Worm (Caenorhabditis elegans): ENCODE results near the gene F10D2.16.

The F10D2.16 gene

DNA sequence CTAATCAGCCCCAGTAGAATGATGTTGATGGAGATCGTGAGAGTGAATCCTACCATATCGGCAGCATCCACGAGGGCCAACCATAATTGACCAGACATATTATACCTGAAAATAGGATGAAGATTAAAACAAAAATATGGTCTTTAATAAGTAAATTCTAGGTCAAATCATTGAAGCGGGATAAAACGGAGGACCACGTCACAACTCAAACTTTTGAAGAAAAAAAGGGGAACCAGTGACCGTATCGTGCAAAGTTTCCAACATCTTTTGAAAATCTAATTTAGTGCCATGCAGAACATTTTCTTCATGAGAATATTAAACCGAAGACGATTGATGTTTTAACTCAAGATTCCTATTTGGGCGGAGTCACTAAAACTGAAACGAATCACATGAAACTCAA, 4.3 kb downstream of the F10D2.16 start, which contains the start of gene str-112:
Gene str-112, minus strand, starts transcription at position 101 of the 400 bp plus-strand sequence.
- TF ChIP-seq aly-1 (tag; optimal IDR thresholded peaks at IDR 0.05) (no peak), pes-1 (GFP tag; IDR thresholded peaks at IDR 0.05) (no peak), flt-1 (GFP tag; IDR thresholded peaks at IDR 0.05) (no peak), ets-7 (tag; optimal IDR thresholded peaks at IDR 0.05) (no peak), ama-1 (optimal IDR thresholded peaks at IDR 0.05) (no peak), hmbx-1 (tag; optimal IDR thresholded peaks at IDR 0.05) (no peak), tbx-11 (GFP tag; IDR thresholded peaks at IDR 0.05) (no peak), hnd-1 (tag; optimal IDR thresholded peaks at IDR 0.05) (no peak), tbx-37 (GFP tag; conservative IDR thresholded peaks at IDR 0.05) (no peak), scrt-1 (GFP tag; IDR thresholded peaks at IDR 0.05) (no peak)

DNA sequence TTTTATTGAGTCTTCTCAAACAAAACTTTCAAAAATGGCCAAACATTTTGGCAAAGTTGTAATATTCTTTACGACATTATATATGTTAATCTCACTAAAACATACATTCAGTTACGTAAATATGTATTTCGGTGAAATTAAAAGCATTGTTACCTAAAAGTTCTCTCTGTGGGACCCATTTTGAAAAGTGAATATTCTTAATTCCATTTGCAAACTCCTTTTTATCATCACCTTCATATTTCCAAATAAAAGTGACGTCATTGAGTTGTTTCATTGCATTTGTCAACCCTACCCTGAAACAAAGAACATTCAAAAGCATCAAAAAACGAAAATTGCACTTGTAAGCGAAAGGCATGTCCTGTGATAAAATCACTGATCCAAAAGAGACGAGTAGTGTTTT, 6.3 kb downstream of the F10D2.16 start:
- no peak for TF ChIP-seq scrt-1 (GFP tag; IDR thresholded peaks at IDR 0.05)
- TF ChIP-seq ets-7 (tag; optimal IDR thresholded peaks at IDR 0.05): no peak
- no peak for TF ChIP-seq B0310.2 (tag; optimal IDR thresholded peaks at IDR 0.05)
- TF ChIP-seq sea-1 (GFP tag; conservative IDR thresholded peaks at IDR 0.05): no peak
- no peak for TF ChIP-seq hnd-1 (tag; optimal IDR thresholded peaks at IDR 0.05)
- no peak for TF ChIP-seq hmg-4 (GFP tag; optimal IDR thresholded peaks at IDR 0.05)
- TF ChIP-seq ceh-36 (tag; optimal IDR thresholded peaks at IDR 0.05): no peak
- no peak for TF ChIP-seq ama-1 (optimal IDR thresholded peaks at IDR 0.05)
- TF ChIP-seq tbx-37 (GFP tag; conservative IDR thresholded peaks at IDR 0.05): no peak
- no peak for TF ChIP-seq hmbx-1 (tag; optimal IDR thresholded peaks at IDR 0.05)
- TF ChIP-seq tra-4 (tag; optimal IDR thresholded peaks at IDR 0.05): no peak
- TF ChIP-seq F13C5.2 (tag; optimal IDR thresholded peaks at IDR 0.05): no peak
- no peak for TF ChIP-seq tbx-11 (GFP tag; IDR thresholded peaks at IDR 0.05)
- no peak for TF ChIP-seq ceh-13 (GFP tag; optimal IDR thresholded peaks at IDR 0.05)
- TF ChIP-seq flt-1 (GFP tag; IDR thresholded peaks at IDR 0.05): no peak
- TF ChIP-seq aly-1 (tag; optimal IDR thresholded peaks at IDR 0.05): no peak

DNA sequence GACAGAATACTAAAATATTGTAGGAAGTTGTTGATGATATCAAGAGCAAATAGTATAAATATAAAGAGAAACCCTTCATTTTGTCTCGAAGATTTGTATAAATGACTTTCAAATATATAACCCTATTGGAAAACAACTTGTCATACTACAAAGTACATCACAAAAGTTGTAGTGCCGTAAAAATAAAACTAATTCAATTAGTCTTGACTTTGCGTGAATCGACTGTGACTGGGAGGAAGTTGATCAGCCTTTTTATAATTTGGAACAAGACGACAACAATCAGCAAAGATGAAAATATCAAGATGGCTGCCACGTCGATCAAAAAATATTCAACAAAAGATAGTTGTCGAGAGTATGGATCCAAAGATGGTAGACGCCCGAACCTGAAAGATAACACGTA, 7.8 kb downstream of the F10D2.16 start, which contains the start of gene ugt-40:
Gene ugt-40, minus strand, starts transcription at position 101 of the 400 bp plus-strand sequence.
- TF ChIP-seq aly-1 (tag; optimal IDR thresholded peaks at IDR 0.05) (no peak), tra-4 (tag; optimal IDR thresholded peaks at IDR 0.05) (no peak), ceh-36 (tag; optimal IDR thresholded peaks at IDR 0.05) (no peak), hmbx-1 (tag; optimal IDR thresholded peaks at IDR 0.05) (no peak), scrt-1 (GFP tag; IDR thresholded peaks at IDR 0.05) (no peak), ama-1 (optimal IDR thresholded peaks at IDR 0.05) (no peak), B0310.2 (tag; optimal IDR thresholded peaks at IDR 0.05) (no peak), hnd-1 (tag; optimal IDR thresholded peaks at IDR 0.05) (no peak), flt-1 (GFP tag; IDR thresholded peaks at IDR 0.05) (no peak), pes-1 (GFP tag; IDR thresholded peaks at IDR 0.05) (no peak), ets-7 (tag; optimal IDR thresholded peaks at IDR 0.05) (no peak), tbx-37 (GFP tag; conservative IDR thresholded peaks at IDR 0.05) (no peak), hmg-4 (GFP tag; optimal IDR thresholded peaks at IDR 0.05) (no peak), F13C5.2 (tag; optimal IDR thresholded peaks at IDR 0.05) (no peak), ceh-13 (GFP tag; optimal IDR thresholded peaks at IDR 0.05) (no peak), tbx-11 (GFP tag; IDR thresholded peaks at IDR 0.05) (no peak), sea-1 (GFP tag; conservative IDR thresholded peaks at IDR 0.05) (no peak)

DNA sequence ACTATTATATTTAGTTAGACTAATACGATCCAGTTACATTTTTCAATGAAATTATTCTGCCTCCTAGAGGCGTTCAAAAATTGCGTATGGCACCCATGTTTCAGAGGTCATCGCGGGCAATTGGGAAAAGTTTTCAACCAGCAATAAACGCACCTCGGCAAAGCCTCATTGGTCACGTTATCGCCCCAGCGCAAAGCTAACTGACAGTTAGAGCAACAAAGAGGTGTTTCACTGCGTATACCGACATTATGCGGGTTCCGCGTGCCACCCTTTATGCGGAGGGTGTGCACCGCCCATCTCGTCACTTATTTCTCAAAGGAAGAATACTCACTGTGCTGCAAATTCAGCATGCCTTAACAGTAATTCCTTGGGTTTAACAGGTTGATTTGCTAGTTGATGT, 8.6 kb downstream of the F10D2.16 start:
- no peak for TF ChIP-seq tra-4 (tag; optimal IDR thresholded peaks at IDR 0.05)
- 0 out of 2 replicates have a peak, but pooled peaks have one; percentile 29 for TF ChIP-seq tbx-11 (GFP tag; IDR thresholded peaks at IDR 0.05)
- TF ChIP-seq pes-1 (GFP tag; IDR thresholded peaks at IDR 0.05): no peak
- 0 out of 2 replicates have a peak, but pooled peaks have one; percentile 37 for TF ChIP-seq sea-1 (GFP tag; conservative IDR thresholded peaks at IDR 0.05)
- no peak for TF ChIP-seq tbx-37 (GFP tag; conservative IDR thresholded peaks at IDR 0.05)

DNA sequence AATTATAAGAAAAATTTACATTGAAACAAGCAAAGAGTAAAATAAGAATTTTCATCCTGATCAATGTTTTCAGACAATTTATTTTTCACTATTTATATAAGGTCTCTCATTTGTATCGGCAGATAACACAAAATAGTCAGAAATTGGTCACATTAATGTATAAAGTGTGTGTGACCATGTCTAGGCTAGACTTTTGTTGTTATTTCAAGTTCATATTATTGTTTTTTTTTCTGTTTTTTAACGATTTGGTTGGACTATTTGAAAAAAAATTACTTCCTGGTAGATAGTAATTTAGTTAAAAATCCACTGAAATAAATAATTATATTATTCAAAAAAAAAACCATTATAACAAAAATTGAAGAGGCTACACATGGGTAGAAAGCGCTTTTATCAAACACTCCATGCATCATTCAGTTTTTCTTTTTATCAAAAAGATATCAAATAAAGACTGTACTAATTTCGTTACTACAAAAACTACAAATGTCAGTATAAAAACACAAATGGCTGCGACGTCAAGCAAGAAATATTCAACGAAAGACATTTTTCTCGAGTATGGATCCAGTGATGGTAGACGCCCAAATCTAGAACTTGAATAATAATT, 11.3 kb downstream of the F10D2.16 start, which contains the start of gene ugt-37:
Gene ugt-37, minus strand, starts transcription at position 69 of the 601 bp plus-strand sequence.
- TF ChIP-seq scrt-1 (GFP tag; IDR thresholded peaks at IDR 0.05) (no peak), flt-1 (GFP tag; IDR thresholded peaks at IDR 0.05) (no peak), hmbx-1 (tag; optimal IDR thresholded peaks at IDR 0.05) (no peak), tbx-11 (GFP tag; IDR thresholded peaks at IDR 0.05) (no peak), B0310.2 (tag; optimal IDR thresholded peaks at IDR 0.05) (no peak), tbx-37 (GFP tag; conservative IDR thresholded peaks at IDR 0.05) (no peak), ceh-13 (GFP tag; optimal IDR thresholded peaks at IDR 0.05) (no peak), ceh-36 (tag; optimal IDR thresholded peaks at IDR 0.05) (no peak), tra-4 (tag; optimal IDR thresholded peaks at IDR 0.05) (no peak)

DNA sequence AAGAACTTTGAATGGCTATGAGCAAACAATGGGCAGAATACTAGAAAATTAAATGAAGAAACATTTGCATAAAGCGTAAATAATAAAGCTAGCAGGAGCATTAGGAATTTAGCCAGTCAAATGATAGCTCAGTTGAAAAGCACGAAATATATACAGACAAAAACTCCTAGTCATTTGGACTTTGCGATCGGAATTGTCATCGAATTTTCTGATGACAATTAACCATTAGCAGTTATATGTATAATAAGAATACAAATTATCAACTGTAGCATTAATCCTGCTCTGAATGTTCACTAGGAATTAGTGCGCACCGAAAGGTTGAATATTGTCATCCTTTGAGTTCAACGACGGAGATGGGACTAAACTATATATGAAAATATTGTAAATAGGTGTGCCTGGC, 13.3 kb downstream of the F10D2.16 start, which contains the start of gene ugt-38:
Gene ugt-38, minus strand, starts transcription at position 101 of the 400 bp plus-strand sequence.
- TF ChIP-seq pes-1 (GFP tag; IDR thresholded peaks at IDR 0.05): no peak
- no peak for TF ChIP-seq aly-1 (tag; optimal IDR thresholded peaks at IDR 0.05)
- TF ChIP-seq sea-1 (GFP tag; conservative IDR thresholded peaks at IDR 0.05): no peak
- TF ChIP-seq ceh-36 (tag; optimal IDR thresholded peaks at IDR 0.05): no peak
- no peak for TF ChIP-seq F13C5.2 (tag; optimal IDR thresholded peaks at IDR 0.05)
- no peak for TF ChIP-seq tbx-11 (GFP tag; IDR thresholded peaks at IDR 0.05)
- TF ChIP-seq flt-1 (GFP tag; IDR thresholded peaks at IDR 0.05): no peak
- TF ChIP-seq tra-4 (tag; optimal IDR thresholded peaks at IDR 0.05): no peak
- no peak for TF ChIP-seq ceh-13 (GFP tag; optimal IDR thresholded peaks at IDR 0.05)
- no peak for TF ChIP-seq tbx-37 (GFP tag; conservative IDR thresholded peaks at IDR 0.05)
- no peak for TF ChIP-seq hmbx-1 (tag; optimal IDR thresholded peaks at IDR 0.05)
- TF ChIP-seq scrt-1 (GFP tag; IDR thresholded peaks at IDR 0.05): no peak
- no peak for TF ChIP-seq ama-1 (optimal IDR thresholded peaks at IDR 0.05)
- TF ChIP-seq hnd-1 (tag; optimal IDR thresholded peaks at IDR 0.05): no peak
- TF ChIP-seq B0310.2 (tag; optimal IDR thresholded peaks at IDR 0.05): no peak
- TF ChIP-seq hmg-4 (GFP tag; optimal IDR thresholded peaks at IDR 0.05): no peak
- no peak for TF ChIP-seq ets-7 (tag; optimal IDR thresholded peaks at IDR 0.05)

DNA sequence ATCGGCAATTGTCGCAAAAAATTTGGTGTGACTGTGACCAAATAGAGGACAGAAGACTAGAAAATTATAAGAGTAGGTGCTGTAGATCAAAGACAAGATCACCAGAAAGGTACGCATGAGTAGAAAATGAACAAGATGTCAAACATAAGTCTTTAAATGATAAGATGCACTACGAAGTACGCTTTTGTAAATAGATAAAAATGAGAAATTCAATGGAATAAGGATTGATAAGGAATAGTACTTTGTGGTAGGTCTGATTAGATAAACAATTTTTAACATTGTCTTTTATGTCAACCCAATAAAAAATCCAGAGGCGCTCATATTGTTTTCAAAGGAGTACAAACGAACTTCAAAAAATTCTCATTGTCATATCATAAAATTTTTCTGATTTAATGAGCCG, 16.5 kb downstream of the F10D2.16 start, which contains the start of gene F10D2.8:
Gene F10D2.8, minus strand, starts transcription at position 145 of the 400 bp plus-strand sequence.
- no peak for TF ChIP-seq ceh-13 (GFP tag; optimal IDR thresholded peaks at IDR 0.05)
- no peak for TF ChIP-seq ceh-36 (tag; optimal IDR thresholded peaks at IDR 0.05)
- TF ChIP-seq hmg-4 (GFP tag; optimal IDR thresholded peaks at IDR 0.05): no peak
- no peak for TF ChIP-seq tbx-11 (GFP tag; IDR thresholded peaks at IDR 0.05)
- no peak for TF ChIP-seq sea-1 (GFP tag; conservative IDR thresholded peaks at IDR 0.05)
- TF ChIP-seq hmbx-1 (tag; optimal IDR thresholded peaks at IDR 0.05): no peak
- TF ChIP-seq F13C5.2 (tag; optimal IDR thresholded peaks at IDR 0.05): no peak
- TF ChIP-seq hnd-1 (tag; optimal IDR thresholded peaks at IDR 0.05): no peak
- TF ChIP-seq ama-1 (optimal IDR thresholded peaks at IDR 0.05): no peak
- no peak for TF ChIP-seq tra-4 (tag; optimal IDR thresholded peaks at IDR 0.05)

Data from whole organism, early embryonic.